Worm (Caenorhabditis elegans): ENCODE data around the gene Y82E9BL.6.

DNA sequence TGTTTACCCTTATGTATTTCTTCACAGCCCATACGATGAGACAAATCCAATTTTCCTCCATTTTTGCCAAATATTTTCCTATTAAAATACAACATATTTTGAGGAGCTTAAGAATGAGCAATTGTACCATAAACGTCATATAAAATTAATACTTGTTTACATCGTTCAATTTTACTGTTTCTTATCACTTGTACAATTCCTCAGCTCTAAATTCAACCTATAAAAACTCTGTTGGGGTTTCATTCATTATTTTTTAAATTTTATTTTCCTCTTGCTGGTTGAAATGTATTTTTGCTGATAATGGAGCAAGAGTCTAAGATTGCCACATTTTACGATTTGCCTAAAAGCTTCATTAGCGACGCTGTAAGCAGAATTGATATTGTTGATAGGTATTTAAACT is 42.2 kb downstream of the Y82E9BL.6 start, which contains the start of gene fbxa-75:
- no peak for TF ChIP-seq tra-1 (GFP tag; IDR thresholded peaks at IDR 0.05)
- TF ChIP-seq pha-4 (GFP tag; IDR thresholded peaks at IDR 0.05) = no peak
- no peak for TF ChIP-seq pha-4 (tag; optimal IDR thresholded peaks at IDR 0.05)
- TF ChIP-seq mxl-2 (GFP tag; conservative IDR thresholded peaks at IDR 0.05) = no peak
- no peak for TF ChIP-seq tag-97 (GFP tag; IDR thresholded peaks at IDR 0.05)
- TF ChIP-seq nhr-102 (tag; optimal IDR thresholded peaks at IDR 0.05) = no peak
- TF ChIP-seq skn-1 (tag; optimal IDR thresholded peaks at IDR 0.05) = no peak
- no peak for TF ChIP-seq zag-1 (tag; optimal IDR thresholded peaks at IDR 0.05)

Data from whole organism, L4 larva.